Worm (Caenorhabditis elegans) whole organism, midembryonic: ENCODE results near the gene fbxb-64.

ENCODE experiments used
- T22C8.4 ChIP-seq: fragments of 200-800 bp; sonication (Bioruptor generic); IDR thresholded peaks from 2 replicates; pipeline ENCODE4 v1.3.6; 2022; ENCODE audit warnings: missing genetic modification characterization, missing compliant biosample characterization
- flt-1 ChIP-seq: fragments of 200-800 bp; sonication (Bioruptor generic); IDR thresholded peaks from 2 replicates; pipeline ENCODE4 v1.3.6; 2022; ENCODE audit warnings: missing genetic modification characterization, missing compliant biosample characterization
- klf-2 ChIP-seq: fragments of 200-800 bp; sonication (Bioruptor generic); conservative IDR thresholded peaks from 2 replicates; pipeline ENCODE4 v1.3.6; 2022; ENCODE audit warnings: missing genetic modification reagents, missing genetic modification characterization, missing compliant biosample characterization
- med-1 ChIP-seq: sonication (generic microtip); optimal IDR thresholded peaks from 2 replicates; lab custom pipeline; 2017; ENCODE audit warnings: missing genetic modification characterization, mild to moderate bottlenecking, missing compliant biosample characterization, antibody characterized with exemption, missing genetic modification reagents; ENCODE audit not compliant: insufficient read depth
- ref-1 ChIP-seq: fragments of 200-800 bp; sonication (Bioruptor generic); conservative IDR thresholded peaks from 2 replicates; pipeline ENCODE4 v1.3.6; 2022; ENCODE audit warnings: missing genetic modification reagents, missing genetic modification characterization, missing compliant biosample characterization
- tab-1 ChIP-seq: fragments of 200-800 bp; sonication (Bioruptor generic); IDR thresholded peaks from 2 replicates; pipeline ENCODE4 v1.3.6; 2022; ENCODE audit warnings: missing genetic modification characterization, missing compliant biosample characterization
- ztf-29 ChIP-seq: fragments of 200-800 bp; sonication (Bioruptor generic); IDR thresholded peaks from 2 replicates; pipeline ENCODE4 v1.3.6; 2022; ENCODE audit warnings: missing genetic modification reagents, missing genetic modification characterization, missing compliant biosample characterization

DNA sequence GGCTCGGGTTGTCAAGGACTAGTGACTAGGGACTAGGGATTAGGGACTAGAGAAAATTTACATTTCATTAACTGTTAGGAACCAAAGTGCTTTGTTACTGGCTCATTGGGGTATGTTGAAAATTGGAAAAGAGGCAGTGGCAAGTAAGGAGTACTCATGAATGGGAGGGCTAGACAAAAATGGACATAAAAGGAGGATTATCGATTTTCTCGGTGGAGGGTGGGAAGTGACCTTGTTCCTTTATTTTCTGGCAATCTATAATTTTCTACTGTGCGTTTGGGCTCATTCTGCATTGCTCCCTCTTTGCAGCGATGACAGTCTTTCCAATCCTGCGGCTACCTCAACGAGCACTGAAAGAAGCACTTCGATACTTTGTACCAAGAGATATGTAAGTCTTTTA, 15.6 kb upstream of the fbxb-64 start, which contains the start of gene fbxb-60:
- TF ChIP-seq flt-1 (GFP tag; lab: Robert Waterston, UW), result no peak
- TF ChIP-seq tab-1, result no peak
- no peak for TF ChIP-seq ref-1 (GFP tag; lab: Robert Waterston, UW)
- no peak for TF ChIP-seq klf-2 (GFP tag; lab: Robert Waterston, UW)
- TF ChIP-seq ztf-29 (GFP tag; lab: Robert Waterston, UW), result no peak
- TF ChIP-seq med-1, result no peak
- TF ChIP-seq T22C8.4, result peak; percentile 53; the same call in 1 of the 2 replicates
